Fruit fly (Drosophila melanogaster) whole organism, embryonic: ENCODE results near the gene CG42259.

Source experiments
- Adf1 ChIP-seq: fragments of 200-800 bp; sonication (Bioruptor generic); IDR thresholded peaks from 2 replicates; pipeline ENCODE4 v1.3.6; 2022; ENCODE audit warnings: missing biosample characterization, missing genetic modification characterization
- Atf-2 ChIP-seq: fragments of 200-800 bp; sonication (Bioruptor generic); optimal IDR thresholded peaks from 2 replicates; lab custom pipeline; 2016; ENCODE audit warnings: missing biosample characterization, missing genetic modification characterization
- Atf3 ChIP-seq: fragments of 200-800 bp; sonication (Bioruptor generic); optimal IDR thresholded peaks from 3 replicates; lab custom pipeline; 2016; ENCODE audit warnings: missing biosample characterization, missing genetic modification characterization
- Atf6 ChIP-seq: fragments of 200-800 bp; sonication (Bioruptor generic); IDR thresholded peaks from 2 replicates; pipeline ENCODE4 v1.3.6; 2022; ENCODE audit warnings: missing biosample characterization, missing genetic modification characterization
- BtbVII ChIP-seq: fragments of 200-800 bp; sonication (Bioruptor generic); optimal IDR thresholded peaks from 3 replicates; lab custom pipeline; 2017; ENCODE audit warnings: missing biosample characterization, mild to moderate bottlenecking, missing genetic modification characterization
- CG10543 ChIP-seq: fragments of 200-800 bp; sonication (Bioruptor generic); optimal IDR thresholded peaks from 3 replicates; lab custom pipeline; 2017; ENCODE audit warnings: missing biosample characterization, mild to moderate bottlenecking, missing genetic modification characterization, moderate library complexity
- CG10959 ChIP-seq: fragments of 200-800 bp; sonication (Bioruptor generic); IDR thresholded peaks from 2 replicates; pipeline ENCODE4 v1.3.6; 2022; ENCODE audit warnings: missing biosample characterization, missing genetic modification characterization
- CG12391 ChIP-seq: fragments of 200-800 bp; sonication (Bioruptor generic); optimal IDR thresholded peaks from 3 replicates; lab custom pipeline; 2018; ENCODE audit warnings: missing biosample characterization, mild to moderate bottlenecking, missing genetic modification characterization, moderate library complexity
- CG15601 ChIP-seq: fragments of 200-800 bp; sonication (Bioruptor generic); optimal IDR thresholded peaks from 3 replicates; lab custom pipeline; 2019; ENCODE audit warnings: missing biosample characterization, mild to moderate bottlenecking, missing genetic modification characterization, moderate library complexity
- CG17829 ChIP-seq: fragments of 200-800 bp; optimal IDR thresholded peaks from 2 replicates; lab custom pipeline; 2019; ENCODE audit warnings: missing biosample characterization, mild to moderate bottlenecking, missing genetic modification characterization, moderate library complexity
- CG18599 ChIP-seq: fragments of 200-800 bp; sonication (Bioruptor generic); optimal IDR thresholded peaks from 3 replicates; lab custom pipeline; 2017; ENCODE audit warnings: missing biosample characterization, missing genetic modification characterization, mild to moderate bottlenecking, moderate library complexity, missing genetic modification reagents
- CG31441 ChIP-seq: fragments of 200-800 bp; sonication (Bioruptor generic); IDR thresholded peaks from 2 replicates; pipeline ENCODE4 v1.3.6; 2022; ENCODE audit warnings: missing biosample characterization, missing genetic modification characterization
- CG34422 ChIP-seq: fragments of 200-800 bp; sonication (Bioruptor generic); IDR thresholded peaks from 3 replicates; pipeline ENCODE4 v1.3.6; 2022; ENCODE audit warnings: missing biosample characterization, missing genetic modification characterization
- CG3995 ChIP-seq: fragments of 200-800 bp; sonication (Bioruptor generic); optimal IDR thresholded peaks from 3 replicates; lab custom pipeline; 2016; ENCODE audit warnings: missing biosample characterization, missing genetic modification characterization
- CG4404 ChIP-seq: fragments of 200-800 bp; sonication (Bioruptor generic); IDR thresholded peaks from 2 replicates; pipeline ENCODE4 v1.3.6; 2022; ENCODE audit warnings: missing biosample characterization, missing genetic modification characterization
- CG4820 ChIP-seq: fragments of 200-800 bp; sonication (Bioruptor generic); optimal IDR thresholded peaks from 3 replicates; lab custom pipeline; 2016; ENCODE audit warnings: missing biosample characterization, missing genetic modification characterization
- CG5180 ChIP-seq: fragments of 200-800 bp; sonication (Bioruptor generic); optimal IDR thresholded peaks from 3 replicates; lab custom pipeline; 2017; ENCODE audit warnings: missing biosample characterization, missing genetic modification characterization, mild to moderate bottlenecking, moderate library complexity, missing genetic modification reagents
- CG7357 ChIP-seq: fragments of 200-800 bp; sonication (Bioruptor generic); IDR thresholded peaks from 3 replicates; pipeline ENCODE4 v1.3.6; 2022; ENCODE audit warnings: missing biosample characterization, missing genetic modification characterization
- CG7963 ChIP-seq: fragments of 200-800 bp; sonication (Bioruptor generic); IDR thresholded peaks from 3 replicates; pipeline ENCODE4 v1.3.6; 2022; ENCODE audit warnings: missing biosample characterization, missing genetic modification characterization; ENCODE audit not compliant: partially characterized antibody
- Dad ChIP-seq: fragments of 200-800 bp; sonication (Bioruptor generic); optimal IDR thresholded peaks from 3 replicates; lab custom pipeline; 2016; ENCODE audit warnings: missing biosample characterization, missing genetic modification characterization
- Dek ChIP-seq: fragments of 200-800 bp; sonication (Bioruptor generic); optimal IDR thresholded peaks from 3 replicates; lab custom pipeline; 2019; ENCODE audit warnings: missing biosample characterization, mild to moderate bottlenecking, missing genetic modification characterization, moderate library complexity
- Drgx ChIP-seq: fragments of 200-800 bp; sonication (Bioruptor generic); IDR thresholded peaks from 2 replicates; pipeline ENCODE4 v1.3.6; 2022; ENCODE audit warnings: missing biosample characterization, missing genetic modification characterization
- Hmx ChIP-seq: fragments of 200-800 bp; sonication (Bioruptor generic); optimal IDR thresholded peaks from 2 replicates; lab custom pipeline; 2016; ENCODE audit warnings: missing biosample characterization, missing genetic modification characterization
- Hr39 ChIP-seq: fragments of >200 bp; optimal IDR thresholded peaks from 2 replicates; lab custom pipeline; 2017
- Hr51 ChIP-seq, 2 experiments: fragments of 200-800 bp; sonication (Bioruptor generic); optimal IDR thresholded peaks; 2 replicates in 1 of 2; 3 replicates in 1 of 2; lab custom pipeline; 2016 to 2018; ENCODE audit warnings: missing biosample characterization in 2 of 2, missing genetic modification characterization in 2 of 2, mild to moderate bottlenecking in 1 of 2, moderate library complexity in 1 of 2
- Hsf ChIP-seq: fragments of 200-800 bp; sonication (Bioruptor generic); optimal IDR thresholded peaks from 3 replicates; lab custom pipeline; 2016; ENCODE audit warnings: missing biosample characterization, missing genetic modification characterization
- Mrtf ChIP-seq: fragments of 200-800 bp; sonication (Bioruptor generic); IDR thresholded peaks from 3 replicates; pipeline ENCODE4 v1.3.6; 2022; ENCODE audit warnings: missing biosample characterization, missing genetic modification characterization
- NK7.1 ChIP-seq: fragments of 200-800 bp; sonication (Bioruptor generic); optimal IDR thresholded peaks from 3 replicates; lab custom pipeline; 2016; ENCODE audit warnings: missing biosample characterization, missing genetic modification characterization
- Nf-YB ChIP-seq: fragments of 200-800 bp; sonication (Bioruptor generic); optimal IDR thresholded peaks from 3 replicates; lab custom pipeline; 2019; ENCODE audit warnings: missing biosample characterization, mild to moderate bottlenecking, missing genetic modification characterization, moderate library complexity
- Sox102F ChIP-seq: fragments of 200-800 bp; sonication (Bioruptor generic); optimal IDR thresholded peaks from 2 replicates; lab custom pipeline; 2018; ENCODE audit warnings: missing biosample characterization, mild to moderate bottlenecking, missing genetic modification characterization, moderate library complexity
- Spps ChIP-seq: fragments of 200-800 bp; sonication (Bioruptor generic); optimal IDR thresholded peaks from 2 replicates; lab custom pipeline; 2018; ENCODE audit warnings: missing biosample characterization, mild to moderate bottlenecking, missing genetic modification characterization
- TFAM ChIP-seq: fragments of 200-800 bp; sonication (Bioruptor generic); optimal IDR thresholded peaks from 2 replicates; lab custom pipeline; 2017; ENCODE audit warnings: missing biosample characterization, missing genetic modification characterization, inconsistent platforms
- Usf ChIP-seq: fragments of 200-800 bp; sonication (Bioruptor generic); optimal IDR thresholded peaks from 2 replicates; lab custom pipeline; 2017; ENCODE audit warnings: missing genotype, missing biosample characterization, missing genetic modification characterization
- ab ChIP-seq: fragments of 200-800 bp; sonication (Bioruptor generic); optimal IDR thresholded peaks from 2 replicates; lab custom pipeline; 2016; ENCODE audit warnings: missing biosample characterization, missing genetic modification characterization
- al ChIP-seq: fragments of 200-800 bp; sonication (Bioruptor generic); IDR thresholded peaks from 2 replicates; pipeline ENCODE4 v1.3.6; 2022; ENCODE audit warnings: missing biosample characterization, missing genetic modification characterization
- amos ChIP-seq: fragments of 200-800 bp; sonication (Bioruptor generic); IDR thresholded peaks from 2 replicates; pipeline ENCODE4 v1.3.6; 2022; ENCODE audit warnings: missing biosample characterization, missing genetic modification characterization; ENCODE audit not compliant: partially characterized antibody
- aop ChIP-seq: fragments of 200-800 bp; sonication (Bioruptor generic); IDR thresholded peaks from 2 replicates; pipeline ENCODE4 v1.3.6; 2022; ENCODE audit warnings: missing biosample characterization, missing genetic modification characterization
- ara ChIP-seq: fragments of 200-800 bp; sonication (Bioruptor generic); IDR thresholded peaks from 2 replicates; pipeline ENCODE4 v1.3.6; 2022; ENCODE audit warnings: missing biosample characterization, missing genetic modification characterization
- dimm ChIP-seq: fragments of 200-800 bp; sonication (Bioruptor generic); IDR thresholded peaks from 2 replicates; pipeline ENCODE4 v1.3.6; 2022; ENCODE audit warnings: missing biosample characterization, missing genetic modification characterization
- dmrt11E ChIP-seq: fragments of 200-800 bp; sonication (Bioruptor generic); optimal IDR thresholded peaks from 3 replicates; lab custom pipeline; 2018; ENCODE audit warnings: missing biosample characterization, mild to moderate bottlenecking, missing genetic modification characterization, moderate library complexity
- dpn ChIP-seq, 2 experiments: fragments of 200-800 bp; sonication (Bioruptor generic); optimal IDR thresholded peaks; 3 replicates each; lab custom pipeline; 2016; ENCODE audit warnings: missing biosample characterization in 2 of 2, missing genetic modification characterization in 2 of 2
- dysf ChIP-seq: fragments of 200-800 bp; sonication (Bioruptor generic); IDR thresholded peaks from 3 replicates; pipeline ENCODE4 v1.3.6; 2022; ENCODE audit warnings: missing biosample characterization, missing genetic modification characterization
- gcm2 ChIP-seq: fragments of 200-800 bp; sonication (Bioruptor generic); optimal IDR thresholded peaks from 2 replicates; lab custom pipeline; 2016; ENCODE audit warnings: missing biosample characterization, missing genetic modification characterization
- grau ChIP-seq: fragments of 200-800 bp; optimal IDR thresholded peaks from 3 replicates; lab custom pipeline; 2019; ENCODE audit warnings: missing biosample characterization, mild to moderate bottlenecking, missing genetic modification characterization, moderate library complexity
- her ChIP-seq: fragments of 200-800 bp; sonication (Bioruptor generic); optimal IDR thresholded peaks from 2 replicates; lab custom pipeline; 2016; ENCODE audit warnings: missing biosample characterization, missing genetic modification characterization
- hth ChIP-seq: fragments of >200 bp; optimal IDR thresholded peaks from 2 replicates; lab custom pipeline; 2017; ENCODE audit warnings: inconsistent platforms
- ind ChIP-seq: fragments of 200-800 bp; sonication (Bioruptor generic); optimal IDR thresholded peaks from 3 replicates; lab custom pipeline; 2016; ENCODE audit warnings: missing biosample characterization, missing genetic modification characterization
- jigr1 ChIP-seq: fragments of 200-800 bp; sonication (Bioruptor generic); IDR thresholded peaks from 3 replicates; pipeline ENCODE4 v1.3.6; 2022; ENCODE audit warnings: missing biosample characterization, missing genetic modification characterization
- lola ChIP-seq, 3 experiments: fragments of >200 bp in 2 of 3; fragments of 200-800 bp in 1 of 3; sonication (Bioruptor generic) in 1 of 3; optimal IDR thresholded peaks; 2 replicates each; lab custom pipeline; 2017 to 2019; ENCODE audit warnings: missing biosample characterization in 3 of 3, missing genetic modification characterization in 3 of 3, mild to moderate bottlenecking in 1 of 3, moderate library complexity in 1 of 3
- mld ChIP-seq: fragments of 200-800 bp; sonication (Bioruptor generic); IDR thresholded peaks from 3 replicates; pipeline ENCODE4 v1.3.6; 2022; ENCODE audit warnings: missing biosample characterization, missing genetic modification characterization; ENCODE audit not compliant: partially characterized antibody
- rib ChIP-seq: fragments of 200-800 bp; sonication (Bioruptor generic); IDR thresholded peaks from 2 replicates; pipeline ENCODE4 v1.3.6; 2022; ENCODE audit warnings: missing biosample characterization, missing genetic modification characterization
- tgo ChIP-seq: fragments of 200-800 bp; sonication (Bioruptor generic); IDR thresholded peaks from 3 replicates; pipeline ENCODE4 v1.3.6; 2022; ENCODE audit warnings: missing biosample characterization, missing genetic modification characterization

The CG42259 gene

DNA sequence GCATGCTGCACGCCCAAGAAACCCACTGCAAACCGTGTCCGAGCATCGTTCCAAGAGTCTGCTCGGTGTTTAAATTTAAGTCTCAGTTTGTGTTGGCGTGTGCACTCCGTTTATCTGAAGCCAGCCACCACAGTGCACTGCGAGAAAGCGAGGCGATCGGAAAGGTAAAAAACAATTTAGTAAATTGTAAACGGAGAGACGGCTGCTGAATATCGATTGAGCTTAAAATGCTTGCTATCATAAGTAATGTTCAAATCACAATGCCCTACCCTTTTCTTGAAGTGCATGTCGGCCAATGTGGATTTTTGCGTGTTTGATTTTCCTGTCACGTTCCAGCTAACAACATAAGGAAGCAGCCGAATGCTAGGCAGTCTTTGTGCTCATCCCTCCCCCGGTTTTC lies 37.1 kb downstream of the CG42259 start (continued):
- TF ChIP-seq al (GFP tag; lab: Robert Waterston, UW) (no peak; the same call in 1 of the 2 replicates), Mrtf (GFP tag; lab: Robert Waterston, UW) (no peak), Atf6 (GFP tag; lab: Robert Waterston, UW) (0 out of 2 replicates have a peak, but pooled peaks have one; percentile 32), Dek (no peak), Usf (no peak), Nf-YB (GFP tag; lab: Kevin White, UChicago) (no peak), CG18599 (GFP tag; lab: Kevin White, UChicago) (peak; percentile 55), CG4820 (GFP tag; lab: Kevin White, UChicago) (peak; percentile 46), amos (GFP tag; lab: Robert Waterston, UW) (no peak), ind (GFP tag; lab: Kevin White, UChicago) (peak; percentile 23), Sox102F (GFP tag; lab: Kevin White, UChicago) (peak; percentile 44), BtbVII (GFP tag; lab: Kevin White, UChicago) (no peak), CG12391 (tag; lab: Kevin White, UChicago) (peak; percentile 24), dimm (no peak), Hmx (GFP tag; lab: Kevin White, UChicago) (no peak), ara (GFP tag; lab: Robert Waterston, UW) (0 out of 2 replicates have a peak, but pooled peaks have one; percentile 28), TFAM (GFP tag; lab: Kevin White, UChicago) (no peak), her (GFP tag; lab: Kevin White, UChicago) (no peak), NK7.1 (no peak), CG34422 (GFP tag; lab: Robert Waterston, UW) (peak; percentile 53; the same call in 1 of the 3 replicates), Hsf (GFP tag; lab: Kevin White, UChicago) (peak; percentile 46), gcm2 (no peak), lola (GFP tag; optimal IDR thresholded peaks at IDR 0.05; lab: Kevin White, UChicago) (no peak), hth (lab: Kevin White, UChicago) (no peak), dpn (GFP tag; optimal IDR thresholded peaks at IDR 0.05; lab: Kevin White, UChicago) (peak in 1 of 2 experiments; percentile 29), jigr1 (GFP tag; lab: Robert Waterston, UW) (no peak), dysf (peak; percentile 31; the same call in 1 of the 3 replicates), Atf3 (GFP tag; lab: Kevin White, UChicago) (no peak), CG5180 (no peak), CG31441 (GFP tag; lab: Robert Waterston, UW) (0 out of 2 replicates have a peak, but pooled peaks have one; percentile 20), CG15601 (tag; lab: Kevin White, UChicago) (no peak), grau (peak; percentile 4), Hr51 (GFP tag; optimal IDR thresholded peaks at IDR 0.05; lab: Kevin White, UChicago) (peak in 1 of 2 experiments; percentile 40), Hr39 (lab: Kevin White, UChicago) (no peak), ab (GFP tag; lab: Kevin White, UChicago) (no peak), mld (GFP tag; lab: Robert Waterston, UW) (no peak), CG7963 (no peak), dmrt11E (tag; lab: Kevin White, UChicago) (peak; percentile 17), tgo (GFP tag; lab: Robert Waterston, UW) (peak; percentile 33; the same call in 1 of the 3 replicates), CG7357 (GFP tag; lab: Robert Waterston, UW) (no peak), CG3995 (GFP tag; lab: Kevin White, UChicago) (no peak), CG4404 (GFP tag; lab: Robert Waterston, UW) (peak; percentile 54), Spps (tag; lab: Kevin White, UChicago) (no peak), Adf1 (GFP tag; lab: Robert Waterston, UW) (no peak), CG10543 (GFP tag; lab: Kevin White, UChicago) (no peak), Atf-2 (GFP tag; lab: Kevin White, UChicago) (no peak), CG10959 (GFP tag; lab: Robert Waterston, UW) (no peak), aop (no peak), CG17829 (peak; percentile 9), rib (GFP tag; lab: Robert Waterston, UW) (no peak), Dad (GFP tag; lab: Kevin White, UChicago) (no peak), Drgx (GFP tag; lab: Robert Waterston, UW) (peak; percentile 88)
